Fruit fly (Drosophila melanogaster) whole organism, embryonic: ENCODE data around the gene HHEX.

ENCODE experiments used
- ATbp ChIP-seq: fragments of 200-800 bp; sonication (Bioruptor generic); optimal IDR thresholded peaks from 2 replicates; lab custom pipeline; 2017; ENCODE audit warnings: missing biosample characterization, mild to moderate bottlenecking, missing genetic modification characterization, missing genetic modification reagents
- Atf-2 ChIP-seq: fragments of 200-800 bp; sonication (Bioruptor generic); optimal IDR thresholded peaks from 2 replicates; lab custom pipeline; 2016; ENCODE audit warnings: missing biosample characterization, missing genetic modification characterization
- Blimp-1 ChIP-seq: fragments of 200-800 bp; sonication (Bioruptor generic); optimal IDR thresholded peaks from 3 replicates; lab custom pipeline; 2018; ENCODE audit warnings: missing biosample characterization, missing genetic modification characterization, mild to moderate bottlenecking, moderate library complexity, missing genetic modification reagents
- CG10209 ChIP-seq: fragments of 200-800 bp; sonication (Bioruptor generic); optimal IDR thresholded peaks from 3 replicates; lab custom pipeline; 2017; ENCODE audit warnings: missing biosample characterization, mild to moderate bottlenecking, missing genetic modification characterization, missing genetic modification reagents
- CG10274 ChIP-seq: fragments of 200-800 bp; sonication (Bioruptor generic); optimal IDR thresholded peaks from 3 replicates; lab custom pipeline; 2017; ENCODE audit warnings: missing biosample characterization, mild to moderate bottlenecking, missing genetic modification characterization
- CG10654 ChIP-seq: fragments of 200-800 bp; sonication (Bioruptor generic); optimal IDR thresholded peaks from 2 replicates; lab custom pipeline; 2016; ENCODE audit warnings: missing biosample characterization, missing genetic modification characterization
- CG13624 ChIP-seq: fragments of 200-800 bp; sonication (Bioruptor generic); optimal IDR thresholded peaks from 2 replicates; lab custom pipeline; 2016; ENCODE audit warnings: missing biosample characterization, missing genetic modification characterization
- CG14441 ChIP-seq: fragments of 200-800 bp; sonication (Bioruptor generic); IDR thresholded peaks from 2 replicates; pipeline ENCODE4 v1.3.6; 2022; ENCODE audit warnings: missing biosample characterization, missing genetic modification characterization
- CG15514 ChIP-seq: fragments of 200-800 bp; sonication (Bioruptor generic); optimal IDR thresholded peaks from 3 replicates; lab custom pipeline; 2017; ENCODE audit warnings: missing biosample characterization, missing genetic modification characterization, mild to moderate bottlenecking, moderate library complexity, missing genetic modification reagents
- CG16815 ChIP-seq: fragments of 200-800 bp; sonication (Bioruptor generic); optimal IDR thresholded peaks from 3 replicates; lab custom pipeline; 2017; ENCODE audit warnings: missing biosample characterization, mild to moderate bottlenecking, missing genetic modification characterization
- CG16863 ChIP-seq: fragments of 200-800 bp; sonication (Bioruptor generic); optimal IDR thresholded peaks from 3 replicates; lab custom pipeline; 2016; ENCODE audit warnings: missing biosample characterization, missing genetic modification characterization
- CG2875 ChIP-seq: fragments of 200-800 bp; sonication (Bioruptor generic); optimal IDR thresholded peaks from 2 replicates; lab custom pipeline; 2017; ENCODE audit warnings: missing biosample characterization, mild to moderate bottlenecking, missing genetic modification characterization, missing genetic modification reagents
- CG31441 ChIP-seq: fragments of 200-800 bp; sonication (Bioruptor generic); IDR thresholded peaks from 2 replicates; pipeline ENCODE4 v1.3.6; 2022; ENCODE audit warnings: missing biosample characterization, missing genetic modification characterization
- CG33213 ChIP-seq: fragments of 200-800 bp; sonication (Bioruptor generic); optimal IDR thresholded peaks from 3 replicates; lab custom pipeline; 2016; ENCODE audit warnings: missing biosample characterization, missing genetic modification characterization
- CG34224 ChIP-seq: fragments of 200-800 bp; sonication (Bioruptor generic); IDR thresholded peaks from 3 replicates; pipeline ENCODE4 v1.3.6; 2022; ENCODE audit warnings: missing biosample characterization, missing genetic modification characterization; ENCODE audit not compliant: partially characterized antibody
- CG3847 ChIP-seq: fragments of 200-800 bp; sonication (Bioruptor generic); IDR thresholded peaks from 2 replicates; pipeline ENCODE4 v1.3.6; 2022; ENCODE audit warnings: missing biosample characterization, missing genetic modification characterization
- CG43689 ChIP-seq: fragments of 200-800 bp; sonication (Bioruptor generic); IDR thresholded peaks from 2 replicates; pipeline ENCODE4 v1.3.6; 2022; ENCODE audit warnings: missing biosample characterization, missing genetic modification characterization
- CG7357 ChIP-seq: fragments of 200-800 bp; sonication (Bioruptor generic); IDR thresholded peaks from 3 replicates; pipeline ENCODE4 v1.3.6; 2022; ENCODE audit warnings: missing biosample characterization, missing genetic modification characterization
- CG7928 ChIP-seq: fragments of 200-800 bp; sonication (Bioruptor generic); optimal IDR thresholded peaks from 2 replicates; lab custom pipeline; 2017; ENCODE audit warnings: missing biosample characterization, mild to moderate bottlenecking, missing genetic modification characterization
- CG8359 ChIP-seq: fragments of 200-800 bp; sonication (Bioruptor generic); optimal IDR thresholded peaks from 2 replicates; lab custom pipeline; 2017; ENCODE audit warnings: missing biosample characterization, mild to moderate bottlenecking, missing genetic modification characterization, borderline replicate concordance
- D ChIP-seq, 2 experiments: fragments of 200-800 bp in 1 of 2; fragments of >200 bp in 1 of 2; sonication (Bioruptor generic) in 1 of 2; optimal IDR thresholded peaks; 2 replicates in 1 of 2; 3 replicates in 1 of 2; lab custom pipeline; 2017; ENCODE audit warnings: mild to moderate bottlenecking in 1 of 2, missing biosample characterization in 1 of 2, missing genetic modification characterization in 1 of 2, missing genetic modification reagents in 1 of 2
- Dp ChIP-seq: fragments of 200-800 bp; sonication (Bioruptor generic); optimal IDR thresholded peaks from 2 replicates; lab custom pipeline; 2018; ENCODE audit warnings: missing biosample characterization, mild to moderate bottlenecking, missing genetic modification characterization, moderate library complexity
- H2.0 ChIP-seq: fragments of 200-800 bp; sonication (Bioruptor generic); IDR thresholded peaks from 2 replicates; pipeline ENCODE4 v1.3.6; 2022; ENCODE audit warnings: missing biosample characterization, missing genetic modification characterization
- HmgZ ChIP-seq: fragments of 200-800 bp; sonication (Bioruptor generic); optimal IDR thresholded peaks from 2 replicates; lab custom pipeline; 2018; ENCODE audit warnings: missing biosample characterization, mild to moderate bottlenecking, missing genetic modification characterization
- Hsf ChIP-seq: fragments of 200-800 bp; sonication (Bioruptor generic); optimal IDR thresholded peaks from 3 replicates; lab custom pipeline; 2016; ENCODE audit warnings: missing biosample characterization, missing genetic modification characterization
- Meics ChIP-seq: fragments of 200-800 bp; sonication (Bioruptor generic); optimal IDR thresholded peaks from 2 replicates; lab custom pipeline; 2017; ENCODE audit warnings: missing biosample characterization, mild to moderate bottlenecking, missing genetic modification characterization
- Opbp ChIP-seq: fragments of 200-800 bp; sonication (Bioruptor generic); IDR thresholded peaks from 3 replicates; pipeline ENCODE4 v1.3.6; 2022; ENCODE audit warnings: missing biosample characterization, missing genetic modification characterization; ENCODE audit not compliant: partially characterized antibody
- Rx ChIP-seq: fragments of 200-800 bp; sonication (Bioruptor generic); IDR thresholded peaks from 2 replicates; pipeline ENCODE4 v1.3.6; 2022; ENCODE audit warnings: missing biosample characterization, missing genetic modification characterization
- Sin3A ChIP-seq: fragments of >200 bp; optimal IDR thresholded peaks from 2 replicates; lab custom pipeline; 2018
- Sox102F ChIP-seq: fragments of 200-800 bp; sonication (Bioruptor generic); optimal IDR thresholded peaks from 2 replicates; lab custom pipeline; 2018; ENCODE audit warnings: missing biosample characterization, mild to moderate bottlenecking, missing genetic modification characterization, moderate library complexity
- Vsx1 ChIP-seq: fragments of 200-800 bp; sonication (Bioruptor generic); optimal IDR thresholded peaks from 2 replicates; lab custom pipeline; 2017; ENCODE audit warnings: missing biosample characterization, mild to moderate bottlenecking, missing genetic modification characterization, missing genetic modification reagents
- amos ChIP-seq: fragments of 200-800 bp; sonication (Bioruptor generic); IDR thresholded peaks from 2 replicates; pipeline ENCODE4 v1.3.6; 2022; ENCODE audit warnings: missing biosample characterization, missing genetic modification characterization; ENCODE audit not compliant: partially characterized antibody
- ato ChIP-seq: fragments of 200-800 bp; sonication (Bioruptor generic); IDR thresholded peaks from 2 replicates; pipeline ENCODE4 v1.3.6; 2022; ENCODE audit warnings: missing biosample characterization, missing genetic modification characterization; ENCODE audit not compliant: partially characterized antibody
- bab2 ChIP-seq: fragments of 200-800 bp; sonication (Bioruptor generic); optimal IDR thresholded peaks from 2 replicates; lab custom pipeline; 2016; ENCODE audit warnings: missing biosample characterization, missing genetic modification characterization
- bbx ChIP-seq: fragments of 200-800 bp; sonication (Bioruptor generic); IDR thresholded peaks from 2 replicates; pipeline ENCODE4 v1.3.6; 2022; ENCODE audit warnings: missing biosample characterization, missing genetic modification characterization; ENCODE audit not compliant: partially characterized antibody
- ci ChIP-seq: fragments of 200-800 bp; sonication (Bioruptor generic); IDR thresholded peaks from 3 replicates; pipeline ENCODE4 v1.3.6; 2022; ENCODE audit warnings: missing biosample characterization, missing genetic modification characterization
- dan ChIP-seq: fragments of 200-800 bp; sonication (Bioruptor generic); IDR thresholded peaks from 2 replicates; pipeline ENCODE4 v1.3.6; 2022; ENCODE audit warnings: missing biosample characterization, missing genetic modification characterization
- dimm ChIP-seq: fragments of 200-800 bp; sonication (Bioruptor generic); IDR thresholded peaks from 2 replicates; pipeline ENCODE4 v1.3.6; 2022; ENCODE audit warnings: missing biosample characterization, missing genetic modification characterization
- esg ChIP-seq: fragments of 200-800 bp; sonication (Bioruptor generic); conservative IDR thresholded peaks from 2 replicates; pipeline ENCODE4 v1.3.6; 2022; ENCODE audit warnings: missing biosample characterization, missing genetic modification characterization
- fd3F ChIP-seq: fragments of 200-800 bp; sonication (Bioruptor generic); optimal IDR thresholded peaks from 2 replicates; lab custom pipeline; 2018; ENCODE audit warnings: missing biosample characterization, mild to moderate bottlenecking, missing genetic modification characterization, moderate library complexity
- gem ChIP-seq: fragments of 200-800 bp; sonication (Bioruptor generic); optimal IDR thresholded peaks from 2 replicates; lab custom pipeline; 2019; ENCODE audit warnings: missing biosample characterization, mild to moderate bottlenecking, missing genetic modification characterization, moderate library complexity
- gfzf ChIP-seq: fragments of 200-800 bp; sonication (Bioruptor generic); optimal IDR thresholded peaks from 2 replicates; lab custom pipeline; 2016; ENCODE audit warnings: missing biosample characterization, mild to moderate bottlenecking, missing genetic modification characterization, moderate library complexity
- hbn ChIP-seq: fragments of 200-800 bp; sonication (Bioruptor generic); IDR thresholded peaks from 2 replicates; pipeline ENCODE4 v1.3.6; 2022; ENCODE audit warnings: missing biosample characterization, missing genetic modification characterization; ENCODE audit not compliant: partially characterized antibody
- maf-S ChIP-seq: fragments of 200-800 bp; sonication (Bioruptor generic); optimal IDR thresholded peaks from 2 replicates; lab custom pipeline; 2016; ENCODE audit warnings: missing biosample characterization, missing genetic modification characterization
- onecut ChIP-seq: fragments of 200-800 bp; sonication (Bioruptor generic); IDR thresholded peaks from 2 replicates; pipeline ENCODE4 v1.3.6; 2022; ENCODE audit warnings: missing biosample characterization, missing genetic modification characterization
- p53 ChIP-seq: fragments of 200-800 bp; sonication (Bioruptor generic); optimal IDR thresholded peaks from 2 replicates; lab custom pipeline; 2016; ENCODE audit warnings: missing biosample characterization, missing genetic modification characterization
- pzg ChIP-seq: fragments of 200-800 bp; sonication (Bioruptor generic); optimal IDR thresholded peaks from 3 replicates; lab custom pipeline; 2018; ENCODE audit warnings: missing biosample characterization, mild to moderate bottlenecking, missing genetic modification characterization, moderate library complexity
- stc ChIP-seq: fragments of 200-800 bp; sonication (Bioruptor generic); IDR thresholded peaks from 2 replicates; pipeline ENCODE4 v1.3.6; 2022; ENCODE audit warnings: missing biosample characterization, missing genetic modification characterization
- tgo ChIP-seq: fragments of 200-800 bp; sonication (Bioruptor generic); IDR thresholded peaks from 3 replicates; pipeline ENCODE4 v1.3.6; 2022; ENCODE audit warnings: missing biosample characterization, missing genetic modification characterization
- twi ChIP-seq: fragments of 200-800 bp; optimal IDR thresholded peaks from 2 replicates; lab custom pipeline; 2019; ENCODE audit warnings: missing biosample characterization, mild to moderate bottlenecking, missing genetic modification characterization, moderate library complexity

Gene HHEX

DNA sequence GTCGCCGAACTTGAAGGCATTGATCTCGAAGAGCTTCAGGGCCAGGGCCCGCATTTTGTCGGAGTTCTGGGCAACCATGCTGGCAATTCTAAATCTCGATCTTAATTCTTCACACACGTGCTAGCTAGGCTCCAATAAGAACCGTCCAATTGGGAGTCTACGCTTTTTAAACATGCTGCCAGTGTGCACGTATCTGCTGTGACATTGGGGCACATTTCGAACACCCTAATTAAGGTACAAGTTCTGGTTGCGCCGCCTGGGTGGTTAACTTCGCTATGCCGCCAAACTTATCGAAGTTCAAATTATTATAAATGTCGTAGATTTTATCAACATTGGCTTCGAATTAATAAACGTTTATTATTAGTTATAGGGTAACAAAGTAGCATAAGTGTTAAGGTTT lies 7.6 kb downstream of the HHEX start, which contains the start of gene r-l (continued):
- TF ChIP-seq Dp (GFP tag; lab: Kevin White, UChicago): peak; percentile 100
- TF ChIP-seq pzg (GFP tag; lab: Kevin White, UChicago): peak; percentile 98
- peak; percentile 69 for TF ChIP-seq CG13624 (GFP tag; lab: Kevin White, UChicago)
- TF ChIP-seq Vsx1: peak; percentile 44
- no peak for TF ChIP-seq gem
- TF ChIP-seq CG10209 (GFP tag; lab: Kevin White, UChicago): no peak
- TF ChIP-seq Meics (GFP tag; lab: Kevin White, UChicago): no peak
- TF ChIP-seq bbx (GFP tag; lab: Robert Waterston, UW): no peak
- TF ChIP-seq Opbp (GFP tag; lab: Robert Waterston, UW): 0 out of 3 replicates have a peak, but pooled peaks have one; percentile 12
- TF ChIP-seq D (optimal IDR thresholded peaks at IDR 0.05; lab: Kevin White, UChicago): no peak
- TF ChIP-seq D (GFP tag; optimal IDR thresholded peaks at IDR 0.05; lab: Kevin White, UChicago): no peak
- no peak for TF ChIP-seq Blimp-1 (GFP tag; lab: Kevin White, UChicago)
- TF ChIP-seq CG16815 (GFP tag; lab: Kevin White, UChicago): no peak
- no peak for TF ChIP-seq Hsf (GFP tag; lab: Kevin White, UChicago)
- no peak for TF ChIP-seq CG43689 (GFP tag; lab: Robert Waterston, UW)
- peak; percentile 61 for TF ChIP-seq Sin3A (lab: Kevin White, UChicago)
- TF ChIP-seq ci (GFP tag; lab: Robert Waterston, UW): no peak
- TF ChIP-seq CG31441: no peak
- peak; percentile 64 for TF ChIP-seq CG3847 (GFP tag; lab: Robert Waterston, UW)
- TF ChIP-seq onecut (GFP tag; lab: Robert Waterston, UW): no peak
- no peak for TF ChIP-seq esg
- no peak for TF ChIP-seq CG10654 (GFP tag; lab: Kevin White, UChicago)
- TF ChIP-seq Atf-2 (GFP tag; lab: Kevin White, UChicago): no peak
- peak; percentile 89 for TF ChIP-seq CG15514 (GFP tag; lab: Kevin White, UChicago)
- TF ChIP-seq stc (GFP tag; lab: Robert Waterston, UW): no peak
- TF ChIP-seq maf-S (GFP tag; lab: Kevin White, UChicago): peak; percentile 18
- TF ChIP-seq tgo (GFP tag; lab: Robert Waterston, UW): no peak
- no peak for TF ChIP-seq CG14441 (GFP tag; lab: Robert Waterston, UW)
- no peak for TF ChIP-seq fd3F (GFP tag; lab: Kevin White, UChicago)
- no peak for TF ChIP-seq CG8359
- peak; percentile 34 for TF ChIP-seq twi
- TF ChIP-seq bab2 (GFP tag; lab: Kevin White, UChicago): no peak
- TF ChIP-seq CG33213 (GFP tag; lab: Kevin White, UChicago): peak; percentile 59
- no peak for TF ChIP-seq dan (GFP tag; lab: Robert Waterston, UW)
- no peak for TF ChIP-seq dimm (GFP tag; lab: Robert Waterston, UW)
- TF ChIP-seq ATbp (GFP tag; lab: Kevin White, UChicago): no peak
- TF ChIP-seq Rx (GFP tag; lab: Robert Waterston, UW): no peak
- TF ChIP-seq H2.0 (GFP tag; lab: Robert Waterston, UW): no peak
- TF ChIP-seq CG10274 (GFP tag; lab: Kevin White, UChicago): no peak
- peak; percentile 86 for TF ChIP-seq HmgZ (tag; lab: Kevin White, UChicago)
- TF ChIP-seq amos (GFP tag; lab: Robert Waterston, UW): peak; percentile 55; the same call in 1 of the 2 replicates
- peak; percentile 44 for TF ChIP-seq p53 (GFP tag; lab: Kevin White, UChicago)
- no peak for TF ChIP-seq CG34224
- no peak for TF ChIP-seq ato (GFP tag; lab: Robert Waterston, UW)
- peak; percentile 21 for TF ChIP-seq CG7928 (GFP tag; lab: Kevin White, UChicago)
- TF ChIP-seq CG7357 (GFP tag; lab: Robert Waterston, UW): no peak
- TF ChIP-seq CG16863: no peak
- TF ChIP-seq gfzf (GFP tag; lab: Kevin White, UChicago): peak; percentile 98
- no peak for TF ChIP-seq Sox102F (GFP tag; lab: Kevin White, UChicago)
- TF ChIP-seq CG2875 (GFP tag; lab: Kevin White, UChicago): no peak
- no peak; the same call in 1 of the 2 replicates for TF ChIP-seq hbn (GFP tag; lab: Robert Waterston, UW)
